Fruit fly (Drosophila melanogaster): ENCODE results near the gene CG31106.

The CG31106 gene

dm6 chr3R:25245052-25245813, 29.1 kb downstream of the CG31106 start, which contains the start of gene bam:
Gene bam (minus strand): TSS chr3R:25245109.
- TF ChIP-seq insv (optimal IDR thresholded peaks at IDR 0.05) (no peak), Sin3A (optimal IDR thresholded peaks at IDR 0.05) (no peak), Myc (optimal IDR thresholded peaks at IDR 0.05) (no peak), psq (optimal IDR thresholded peaks at IDR 0.05) (no peak), h (optimal IDR thresholded peaks at IDR 0.05) (no peak), ttk (optimal IDR thresholded peaks at IDR 0.05) (no peak)

dm6 chr3R:25247379-25247869, 31.3 kb downstream of the CG31106 start, which contains the start of the genes RpS27 and Nup37:
Gene RpS27 (minus strand): TSS chr3R:25247514.
Gene Nup37 (plus strand): TSS chr3R:25247658.
- TF ChIP-seq psq (optimal IDR thresholded peaks at IDR 0.05), result no peak

dm6 chr3R:25249145-25250141, 33.3 kb downstream of the CG31106 start, which contains the start of gene Nup358:
Gene Nup358 (plus strand): TSS chr3R:25249348.
- TF ChIP-seq ttk (optimal IDR thresholded peaks at IDR 0.05), result no peak
- no peak for TF ChIP-seq insv (optimal IDR thresholded peaks at IDR 0.05)
- TF ChIP-seq psq (optimal IDR thresholded peaks at IDR 0.05), result no peak
- TF ChIP-seq Sin3A (optimal IDR thresholded peaks at IDR 0.05), result no peak
- no peak for TF ChIP-seq h (optimal IDR thresholded peaks at IDR 0.05)
- TF ChIP-seq Myc (optimal IDR thresholded peaks at IDR 0.05), result no peak

dm6 chr3R:25258628-25259240, 42.6 kb downstream of the CG31106 start, which contains the start of gene CG11857:
Gene CG11857 (plus strand): TSS chr3R:25258898.
- no peak for TF ChIP-seq psq (optimal IDR thresholded peaks at IDR 0.05)
- TF ChIP-seq Sin3A (optimal IDR thresholded peaks at IDR 0.05), result no peak
- no peak for TF ChIP-seq Myc (optimal IDR thresholded peaks at IDR 0.05)
- no peak for TF ChIP-seq ttk (optimal IDR thresholded peaks at IDR 0.05)
- no peak for TF ChIP-seq insv (optimal IDR thresholded peaks at IDR 0.05)
- no peak for TF ChIP-seq h (optimal IDR thresholded peaks at IDR 0.05)

dm6 chr3R:25260670-25261069, 44.6 kb downstream of the CG31106 start:
- no peak for TF ChIP-seq psq (optimal IDR thresholded peaks at IDR 0.05)
- TF ChIP-seq Sin3A (optimal IDR thresholded peaks at IDR 0.05), result no peak
- no peak for TF ChIP-seq Myc (optimal IDR thresholded peaks at IDR 0.05)
- no peak for TF ChIP-seq h (optimal IDR thresholded peaks at IDR 0.05)
- no peak for TF ChIP-seq insv (optimal IDR thresholded peaks at IDR 0.05)
- no peak for TF ChIP-seq ttk (optimal IDR thresholded peaks at IDR 0.05)

- TF ChIP-seq insv (optimal IDR thresholded peaks at IDR 0.05) (no peak), ttk (optimal IDR thresholded peaks at IDR 0.05) (no peak), psq (optimal IDR thresholded peaks at IDR 0.05) (no peak), Sin3A (optimal IDR thresholded peaks at IDR 0.05) (no peak), Myc (optimal IDR thresholded peaks at IDR 0.05) (no peak), h (optimal IDR thresholded peaks at IDR 0.05) (no peak)
Measured at dm6 chr3R:25262322-25262761, 46.2 kb downstream of the CG31106 start, which contains the start of the genes Kdsr and CG11858. Gene Kdsr (minus strand): TSS chr3R:25262498. Gene CG11858 (plus strand): TSS chr3R:25262741.

- no peak for TF ChIP-seq ttk (optimal IDR thresholded peaks at IDR 0.05)
- TF ChIP-seq Myc (optimal IDR thresholded peaks at IDR 0.05), result no peak
- no peak for TF ChIP-seq insv (optimal IDR thresholded peaks at IDR 0.05)
- no peak for TF ChIP-seq h (optimal IDR thresholded peaks at IDR 0.05)
- TF ChIP-seq Sin3A (optimal IDR thresholded peaks at IDR 0.05), result no peak
- no peak for TF ChIP-seq psq (optimal IDR thresholded peaks at IDR 0.05)
Measured at dm6 chr3R:25265589-25266201, 49.6 kb downstream of the CG31106 start, which contains the start of the genes GlnRS and RIOK2. Gene GlnRS (minus strand): TSS chr3R:25265721. Gene RIOK2 (plus strand): TSS chr3R:25265844.

- TF ChIP-seq h (optimal IDR thresholded peaks at IDR 0.05) (no peak), Sin3A (optimal IDR thresholded peaks at IDR 0.05) (no peak), insv (optimal IDR thresholded peaks at IDR 0.05) (no peak), ttk (optimal IDR thresholded peaks at IDR 0.05) (no peak), Myc (optimal IDR thresholded peaks at IDR 0.05) (no peak), psq (optimal IDR thresholded peaks at IDR 0.05) (no peak)
Measured at dm6 chr3R:25266751-25267150, 50.7 kb downstream of the CG31106 start.
